Worm (Caenorhabditis elegans) whole organism, mixed stage, embryonic: ENCODE measurements around the gene K11D12.13.

ENCODE experiments used
- M03D4.4 ChIP-seq: sonication (generic microtip); optimal IDR thresholded peaks from 2 replicates; lab custom pipeline; 2017; ENCODE audit warnings: mild to moderate bottlenecking, missing genetic modification characterization, missing compliant biosample characterization
- bed-3 ChIP-seq: fragments of 200-800 bp; sonication (Bioruptor generic); optimal IDR thresholded peaks from 3 replicates; lab custom pipeline; 2018; ENCODE audit warnings: mild to moderate bottlenecking, missing genetic modification characterization, moderate library complexity, missing compliant biosample characterization
- blmp-1 ChIP-seq: fragments of 150-350 bp; optimal IDR thresholded peaks from 2 replicates; lab custom pipeline; 2014; ENCODE audit warnings: missing biosample characterization, missing genetic modification characterization
- ceh-39 ChIP-seq: fragments of 150-350 bp; optimal IDR thresholded peaks from 2 replicates; lab custom pipeline; 2014; ENCODE audit warnings: missing biosample characterization, missing genetic modification characterization
- ceh-43 ChIP-seq: fragments of 200-800 bp; sonication (Bioruptor generic); optimal IDR thresholded peaks from 2 replicates; lab custom pipeline; 2018; ENCODE audit warnings: mild to moderate bottlenecking, missing genetic modification characterization, moderate library complexity, missing compliant biosample characterization
- ceh-83 ChIP-seq: fragments of 200-800 bp; sonication (Bioruptor generic); optimal IDR thresholded peaks from 2 replicates; lab custom pipeline; 2018; ENCODE audit warnings: mild to moderate bottlenecking, missing genetic modification characterization, missing compliant biosample characterization
- ces-1 ChIP-seq: fragments of 150-350 bp; optimal IDR thresholded peaks from 2 replicates; lab custom pipeline; 2014; ENCODE audit warnings: missing biosample characterization, missing genetic modification reagents, missing genetic modification characterization
- cnd-1 ChIP-seq: fragments of 200-800 bp; sonication (Bioruptor generic); optimal IDR thresholded peaks from 2 replicates; lab custom pipeline; 2018; ENCODE audit warnings: mild to moderate bottlenecking, missing genetic modification characterization, missing compliant biosample characterization
- drap-1 ChIP-seq: fragments of 200-800 bp; sonication (Bioruptor generic); optimal IDR thresholded peaks from 3 replicates; lab custom pipeline; 2018; ENCODE audit warnings: mild to moderate bottlenecking, missing genetic modification characterization, missing compliant biosample characterization
- elt-1 ChIP-seq: sonication (generic microtip); optimal IDR thresholded peaks from 2 replicates; lab custom pipeline; 2017; ENCODE audit warnings: missing genetic modification characterization, mild to moderate bottlenecking, missing compliant biosample characterization, antibody characterized with exemption, moderate library complexity, borderline replicate concordance; ENCODE audit not compliant: insufficient read depth
- elt-3 ChIP-seq: fragments of 150-350 bp; optimal IDR thresholded peaks from 2 replicates; lab custom pipeline; 2014; ENCODE audit warnings: missing biosample characterization, missing genetic modification characterization
- flh-1 ChIP-seq: fragments of 200-800 bp; sonication (Bioruptor generic); optimal IDR thresholded peaks from 2 replicates; lab custom pipeline; 2018; ENCODE audit warnings: mild to moderate bottlenecking, missing genetic modification characterization, moderate library complexity, missing compliant biosample characterization
- ham-2 ChIP-seq: fragments of 200-800 bp; sonication (Bioruptor generic); optimal IDR thresholded peaks from 2 replicates; lab custom pipeline; 2018; ENCODE audit warnings: mild to moderate bottlenecking, missing genetic modification characterization, missing compliant biosample characterization
- lin-13 ChIP-seq: fragments of 150-350 bp; optimal IDR thresholded peaks from 2 replicates; lab custom pipeline; 2014; ENCODE audit warnings: missing biosample characterization, missing genetic modification characterization
- lin-32 ChIP-seq: fragments of 200-800 bp; sonication (Bioruptor generic); optimal IDR thresholded peaks from 2 replicates; lab custom pipeline; 2018; ENCODE audit warnings: mild to moderate bottlenecking, missing genetic modification characterization, missing compliant biosample characterization
- lsy-2 ChIP-seq: fragments of 150-350 bp; optimal IDR thresholded peaks from 2 replicates; lab custom pipeline; 2014; ENCODE audit warnings: missing biosample characterization, missing genetic modification characterization
- mep-1 ChIP-seq: fragments of 150-350 bp; optimal IDR thresholded peaks from 2 replicates; lab custom pipeline; 2017; ENCODE audit warnings: missing biosample characterization, missing genetic modification reagents, missing genetic modification characterization, inconsistent platforms
- mls-2 ChIP-seq: sonication (generic microtip); optimal IDR thresholded peaks from 2 replicates; lab custom pipeline; 2016; ENCODE audit warnings: mild to moderate bottlenecking, missing genetic modification characterization, moderate library complexity, missing compliant biosample characterization
- nhr-2 ChIP-seq: fragments of 150-350 bp; optimal IDR thresholded peaks from 2 replicates; lab custom pipeline; 2014; ENCODE audit warnings: missing biosample characterization, missing genetic modification characterization
- nhr-237 ChIP-seq: fragments of 150-350 bp; optimal IDR thresholded peaks from 2 replicates; lab custom pipeline; 2014; ENCODE audit warnings: missing biosample characterization, missing genetic modification characterization
- nhr-28 ChIP-seq: fragments of 150-350 bp; optimal IDR thresholded peaks from 2 replicates; lab custom pipeline; 2014; ENCODE audit warnings: missing biosample characterization, missing genetic modification characterization
- nhr-76 ChIP-seq: sonication (generic microtip); optimal IDR thresholded peaks from 2 replicates; lab custom pipeline; 2017; ENCODE audit warnings: missing biosample characterization, missing genetic modification characterization
- sem-2 ChIP-seq: fragments of 200-800 bp; sonication (Bioruptor generic); optimal IDR thresholded peaks from 2 replicates; lab custom pipeline; 2018; ENCODE audit warnings: mild to moderate bottlenecking, missing genetic modification characterization, missing compliant biosample characterization
- snpc-4 ChIP-seq: fragments of 150-350 bp; optimal IDR thresholded peaks from 2 replicates; lab custom pipeline; 2014; ENCODE audit warnings: missing biosample characterization, missing genetic modification characterization
- sptf-1 ChIP-seq: sonication (generic microtip); optimal IDR thresholded peaks from 2 replicates; lab custom pipeline; 2017; ENCODE audit warnings: mild to moderate bottlenecking, missing genetic modification characterization, moderate library complexity, missing compliant biosample characterization
- tbx-8 ChIP-seq: fragments of 200-800 bp; sonication (Bioruptor generic); optimal IDR thresholded peaks from 2 replicates; lab custom pipeline; 2018; ENCODE audit warnings: mild to moderate bottlenecking, missing genetic modification characterization, moderate library complexity, missing compliant biosample characterization
- unc-120 ChIP-seq: sonication (generic microtip); optimal IDR thresholded peaks from 2 replicates; lab custom pipeline; 2017; ENCODE audit warnings: missing genetic modification characterization, missing compliant biosample characterization; ENCODE audit not compliant: poor library complexity, severe bottlenecking
- unc-62 ChIP-seq: fragments of 150-350 bp; optimal IDR thresholded peaks from 2 replicates; lab custom pipeline; 2014; ENCODE audit warnings: missing biosample characterization, missing genetic modification reagents, missing genetic modification characterization
- zip-8 ChIP-seq: fragments of 150-350 bp; optimal IDR thresholded peaks from 2 replicates; lab custom pipeline; 2014; ENCODE audit warnings: missing biosample characterization, missing genetic modification characterization
- ztf-11 ChIP-seq: fragments of 150-350 bp; optimal IDR thresholded peaks from 2 replicates; lab custom pipeline; 2014; ENCODE audit warnings: missing biosample characterization, missing genetic modification characterization

The K11D12.13 gene

ce11 chrV:5053335-5053734 is 20.1 kb downstream of the K11D12.13 start, which contains the start of gene cwp-4:
cwp-4 (plus strand) TSS chrV:5053635.
- TF ChIP-seq sem-2 (GFP tag; lab: Kevin White, UChicago) (no peak), blmp-1 (no peak), drap-1 (GFP tag; lab: Kevin White, UChicago) (no peak), elt-1 (tag; lab: Kevin White, UChicago) (no peak), ztf-11 (no peak), ceh-39 (tag; lab: Kevin White, UChicago) (no peak), flh-1 (GFP tag; lab: Kevin White, UChicago) (no peak), snpc-4 (no peak), lin-32 (GFP tag; lab: Kevin White, UChicago) (no peak), nhr-76 (tag; lab: Kevin White, UChicago) (no peak), cnd-1 (tag; lab: Kevin White, UChicago) (no peak)

DNA sequence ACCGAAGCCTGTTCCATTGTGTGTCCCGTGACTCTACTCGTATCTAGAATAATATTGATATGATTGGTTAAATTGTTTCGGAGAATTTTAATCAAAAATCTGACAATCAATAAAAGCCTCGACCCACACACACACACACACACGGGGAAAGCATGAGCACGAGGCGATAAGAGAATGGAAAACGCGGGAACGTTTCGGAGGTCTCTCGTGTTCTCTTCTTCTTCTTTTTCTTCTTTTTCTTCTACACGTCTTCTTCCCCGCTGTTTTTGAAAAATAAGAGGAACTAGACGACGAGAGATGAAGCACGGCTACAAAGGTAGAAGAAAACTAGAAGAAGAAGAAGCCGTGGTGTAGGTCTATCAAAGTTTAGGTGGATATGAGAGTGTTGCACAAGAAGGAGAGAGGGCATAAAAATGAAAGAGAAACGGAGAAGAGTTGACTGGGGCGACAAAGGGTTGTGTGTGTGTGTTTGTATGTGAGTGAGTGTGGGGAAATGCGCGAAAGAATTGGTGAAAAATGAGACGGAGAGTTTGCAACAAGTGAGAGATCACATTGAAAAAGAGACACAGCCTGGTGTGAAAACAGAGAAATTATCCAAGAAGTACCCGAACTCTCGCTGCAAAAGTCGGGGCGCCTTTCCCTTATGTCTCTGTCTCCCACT is 31.7 kb downstream of the K11D12.13 start, which contains the start of gene mlk-1:
mlk-1 (minus strand) TSS at position 51 of the 661 bp plus-strand sequence.
- peak; percentile 28 for TF ChIP-seq mep-1 (tag; lab: Kevin White, UChicago)
- peak; percentile 17 for TF ChIP-seq ces-1 (GFP tag; lab: Kevin White, UChicago)
- peak; percentile 36 for TF ChIP-seq nhr-237 (tag; lab: Kevin White, UChicago)
- TF ChIP-seq ham-2 (GFP tag; lab: Kevin White, UChicago) = peak; percentile 66
- no peak for TF ChIP-seq cnd-1 (tag; lab: Kevin White, UChicago)
- peak; percentile 48 for TF ChIP-seq unc-120
- peak; percentile 41 for TF ChIP-seq mls-2 (tag; lab: Kevin White, UChicago)
- TF ChIP-seq tbx-8 (GFP tag; lab: Kevin White, UChicago) = no peak
- TF ChIP-seq flh-1 (GFP tag; lab: Kevin White, UChicago) = no peak

DNA sequence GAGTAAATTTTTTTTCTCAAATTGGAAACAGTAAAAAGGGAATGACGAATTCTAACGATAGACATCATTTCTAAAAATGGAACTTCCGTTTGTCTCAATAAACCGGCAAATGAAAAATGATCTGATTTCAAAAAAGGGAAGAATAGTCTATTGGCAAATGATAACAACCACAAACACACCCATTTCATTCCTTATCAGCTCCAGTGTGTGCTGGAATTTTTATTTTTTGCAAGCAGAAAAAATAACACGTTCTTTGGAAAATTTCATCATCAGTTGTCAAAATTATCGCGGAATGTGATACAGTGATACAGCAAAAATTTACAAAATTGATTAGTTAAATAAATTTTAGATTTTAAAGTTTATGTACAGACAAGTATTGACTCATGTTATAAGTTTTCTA is 34.2 kb downstream of the K11D12.13 start:
- TF ChIP-seq cnd-1 (tag; lab: Kevin White, UChicago) = no peak
- TF ChIP-seq elt-1 (tag; lab: Kevin White, UChicago) = no peak
- TF ChIP-seq unc-120 = no peak
- TF ChIP-seq unc-62 (GFP tag; lab: Kevin White, UChicago) = no peak
- no peak for TF ChIP-seq zip-8 (tag; lab: Kevin White, UChicago)
- TF ChIP-seq lin-13 (tag; lab: Kevin White, UChicago) = no peak
- no peak for TF ChIP-seq M03D4.4 (tag; lab: Kevin White, UChicago)
- no peak for TF ChIP-seq bed-3 (GFP tag; lab: Kevin White, UChicago)
- no peak for TF ChIP-seq sptf-1 (tag; lab: Kevin White, UChicago)
- TF ChIP-seq nhr-237 (tag; lab: Kevin White, UChicago) = no peak
- no peak for TF ChIP-seq lin-32 (GFP tag; lab: Kevin White, UChicago)
- TF ChIP-seq mep-1 (tag; lab: Kevin White, UChicago) = no peak
- no peak for TF ChIP-seq elt-3 (tag; lab: Kevin White, UChicago)
- no peak for TF ChIP-seq mls-2 (tag; lab: Kevin White, UChicago)
- no peak for TF ChIP-seq sem-2 (GFP tag; lab: Kevin White, UChicago)
- no peak for TF ChIP-seq nhr-2 (tag; lab: Kevin White, UChicago)
- no peak for TF ChIP-seq lsy-2 (tag; lab: Kevin White, UChicago)
- no peak for TF ChIP-seq ztf-11
- TF ChIP-seq, all 35 proteins: peak for 0

- TF ChIP-seq ceh-83 (no peak), sem-2 (GFP tag; lab: Kevin White, UChicago) (no peak), ceh-43 (no peak), ceh-39 (tag; lab: Kevin White, UChicago) (no peak), elt-1 (tag; lab: Kevin White, UChicago) (no peak), lsy-2 (tag; lab: Kevin White, UChicago) (no peak), lin-13 (tag; lab: Kevin White, UChicago) (no peak), sptf-1 (tag; lab: Kevin White, UChicago) (no peak), bed-3 (GFP tag; lab: Kevin White, UChicago) (no peak), nhr-2 (tag; lab: Kevin White, UChicago) (no peak), nhr-28 (tag; lab: Kevin White, UChicago) (no peak), nhr-237 (tag; lab: Kevin White, UChicago) (no peak)
Measured at ce11 chrV:5069440-5069839, 36.2 kb downstream of the K11D12.13 start, which contains the start of gene Y58A7A.1. Y58A7A.1 (minus strand) TSS chrV:5069540.
